Worm (Caenorhabditis elegans): ENCODE results near the gene C52G5.2.

- TF ChIP-seq zip-5 (tag; optimal IDR thresholded peaks at IDR 0.05) (no peak), ama-1 (optimal IDR thresholded peaks at IDR 0.05) (no peak)
Observed at ce11 chrX:12815367-12815766, 27.7 kb upstream of the C52G5.2 start.

All from whole organism, late embryonic.